Worm (Caenorhabditis elegans) whole organism, young adult: ENCODE data around the gene mam-4.

ENCODE experiments used
- B0019.2 ChIP-seq: fragments of 200-800 bp; sonication (Bioruptor generic); conservative IDR thresholded peaks from 2 replicates; pipeline ENCODE4 v1.3.6; 2022; ENCODE audit warnings: missing genetic modification reagents, missing genetic modification characterization, missing compliant biosample characterization
- B0035.1 ChIP-seq: sonication (generic microtip); optimal IDR thresholded peaks from 2 replicates; lab custom pipeline; 2016; ENCODE audit warnings: missing genetic modification characterization, mild to moderate bottlenecking, missing compliant biosample characterization, missing genotype, missing genetic modification reagents
- F39B2.1 ChIP-seq: fragments of 200-800 bp; sonication (Bioruptor generic); IDR thresholded peaks from 2 replicates; pipeline ENCODE4 v1.3.6; 2022; ENCODE audit warnings: missing genetic modification reagents, missing genetic modification characterization, missing compliant biosample characterization
- madf-10 ChIP-seq: sonication (generic microtip); optimal IDR thresholded peaks from 2 replicates; lab custom pipeline; 2016; ENCODE audit warnings: mild to moderate bottlenecking, missing genetic modification characterization, missing compliant biosample characterization
- mes-4 ChIP-seq: sonication (generic microtip); optimal IDR thresholded peaks from 2 replicates; lab custom pipeline; 2016; ENCODE audit warnings: missing genotype, missing genetic modification characterization, missing compliant biosample characterization
- nhr-90 ChIP-seq: sonication (generic microtip); optimal IDR thresholded peaks from 2 replicates; lab custom pipeline; 2016; ENCODE audit warnings: missing genotype, mild to moderate bottlenecking, missing genetic modification characterization, missing compliant biosample characterization
- pha-4 ChIP-seq: fragments of 150-350 bp; sonication (generic microtip); optimal IDR thresholded peaks from 2 replicates; lab custom pipeline; 2014; ENCODE audit warnings: missing biosample characterization, missing genetic modification reagents, missing genetic modification characterization
- tbx-9 ChIP-seq: sonication (generic microtip); optimal IDR thresholded peaks from 2 replicates; lab custom pipeline; 2016; ENCODE audit warnings: borderline replicate concordance, missing genetic modification characterization, inconsistent platforms, missing compliant biosample characterization

DNA sequence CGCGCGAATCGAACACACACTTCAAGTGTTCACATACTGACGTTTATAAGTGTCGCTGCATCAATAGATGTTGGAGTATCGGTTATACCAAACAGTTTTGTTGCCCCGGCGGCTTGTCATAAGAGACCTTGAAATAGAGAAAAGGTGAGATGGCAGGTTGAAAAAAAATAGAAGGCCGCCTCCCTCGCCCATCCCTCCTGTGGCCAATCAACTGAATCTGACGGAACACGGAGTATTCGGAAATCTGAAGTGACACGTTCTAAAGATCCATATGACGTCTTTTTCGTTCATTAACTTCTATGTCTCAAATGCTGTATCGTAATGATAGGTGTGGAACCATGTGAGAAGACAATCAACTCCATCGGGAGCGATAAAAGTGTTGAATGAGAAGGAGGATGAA, 48.4 kb upstream of the mam-4 start:
- no peak for TF ChIP-seq nhr-90
- no peak for TF ChIP-seq madf-10
- TF ChIP-seq pha-4 (tag; lab: Kevin White, UChicago), result no peak
- no peak for TF ChIP-seq tbx-9 (tag; lab: Kevin White, UChicago)
- TF ChIP-seq mes-4, result no peak
- no peak for TF ChIP-seq B0035.1 (tag; lab: Kevin White, UChicago)
- no peak for TF ChIP-seq B0019.2 (GFP tag; lab: Robert Waterston, UW)
- no peak for TF ChIP-seq F39B2.1 (GFP tag; lab: Robert Waterston, UW)
